Worm (Caenorhabditis elegans): ENCODE measurements around the gene hsp-12.2.
A peak's percentile ranks its signal among the peaks of the same experiment; 100 is the strongest.

hsp-12.2 gene

ce11 chrIII:8111347-8111746 lies 26.5 kb upstream of the hsp-12.2 start:
- no peak for TF ChIP-seq mdl-1 (tag; optimal IDR thresholded peaks at IDR 0.05)
- TF ChIP-seq alr-1 (tag; optimal IDR thresholded peaks at IDR 0.05): no peak
- TF ChIP-seq nhr-6 (tag; optimal IDR thresholded peaks at IDR 0.05): no peak
- no peak for TF ChIP-seq mbf-1 (tag; optimal IDR thresholded peaks at IDR 0.05)
- no peak for TF ChIP-seq zag-1 (tag; optimal IDR thresholded peaks at IDR 0.05)

- no peak for TF ChIP-seq peb-1 (tag; optimal IDR thresholded peaks at IDR 0.05)
- no peak for TF ChIP-seq ceh-16 (tag; optimal IDR thresholded peaks at IDR 0.05)
- no peak for TF ChIP-seq sma-3 (GFP tag; optimal IDR thresholded peaks at IDR 0.05)
- no peak for TF ChIP-seq nhr-25 (tag; optimal IDR thresholded peaks at IDR 0.05)
- TF ChIP-seq nhr-10 (tag; optimal IDR thresholded peaks at IDR 0.05): no peak
Observed at ce11 chrIII:8115877-8116276, 22.0 kb upstream of the hsp-12.2 start.

ce11 chrIII:8117155-8117554 lies 20.7 kb upstream of the hsp-12.2 start:
- no peak for TF ChIP-seq nhr-25 (tag; optimal IDR thresholded peaks at IDR 0.05)
- no peak for TF ChIP-seq snpc-4 (tag; optimal IDR thresholded peaks at IDR 0.05)
- TF ChIP-seq egl-27 (tag; optimal IDR thresholded peaks at IDR 0.05): no peak
- TF ChIP-seq lin-39 (tag; optimal IDR thresholded peaks at IDR 0.05): no peak

ce11 chrIII:8121132-8121531 lies 16.7 kb upstream of the hsp-12.2 start, which contains the start of gene gei-8:
TSS of gene gei-8 (minus strand) at chrIII:8121232.
- TF ChIP-seq Y55F3AM.14 (GFP tag; optimal IDR thresholded peaks at IDR 0.05): no peak
- TF ChIP-seq elt-3 (tag; optimal IDR thresholded peaks at IDR 0.05): no peak
- TF ChIP-seq mab-5 (tag; optimal IDR thresholded peaks at IDR 0.05): no peak
- TF ChIP-seq elt-1 (tag; optimal IDR thresholded peaks at IDR 0.05): no peak
- TF ChIP-seq lin-13 (GFP tag; optimal IDR thresholded peaks at IDR 0.05): no peak
- no peak for TF ChIP-seq peb-1 (tag; optimal IDR thresholded peaks at IDR 0.05)
- TF ChIP-seq nhr-23 (tag; optimal IDR thresholded peaks at IDR 0.05): no peak

ce11 chrIII:8121923-8122322 lies 16.0 kb upstream of the hsp-12.2 start:
- TF ChIP-seq lin-11 (tag; optimal IDR thresholded peaks at IDR 0.05): peak; percentile 12
- peak in 1 of 2 experiments; percentile 55 for TF ChIP-seq lsy-2 (tag; optimal IDR thresholded peaks at IDR 0.05)
- peak; percentile 63 for TF ChIP-seq nhr-21 (tag; optimal IDR thresholded peaks at IDR 0.05)
- TF ChIP-seq unc-55 (GFP tag; optimal IDR thresholded peaks at IDR 0.05): no peak

- no peak for TF ChIP-seq nhr-237 (tag; optimal IDR thresholded peaks at IDR 0.05)
- TF ChIP-seq aly-2 (tag; optimal IDR thresholded peaks at IDR 0.05): no peak
- peak; percentile 87 for TF ChIP-seq sma-9 (GFP tag; optimal IDR thresholded peaks at IDR 0.05)
- no peak for TF ChIP-seq sma-9 (tag; optimal IDR thresholded peaks at IDR 0.05)
- peak in 1 of 2 experiments; percentile 46 for TF ChIP-seq mdl-1 (tag; optimal IDR thresholded peaks at IDR 0.05)
- peak; percentile 82 for TF ChIP-seq lin-13 (GFP tag; optimal IDR thresholded peaks at IDR 0.05)
- TF ChIP-seq nhr-21 (tag; optimal IDR thresholded peaks at IDR 0.05): peak; percentile 72
- peak; percentile 90 for TF ChIP-seq crh-2 (tag; optimal IDR thresholded peaks at IDR 0.05)
- TF ChIP-seq F13H6.1 (tag; optimal IDR thresholded peaks at IDR 0.05): peak; percentile 80
- no peak for TF ChIP-seq nhr-77 (tag; optimal IDR thresholded peaks at IDR 0.05)
- peak; percentile 88 for TF ChIP-seq nhr-25 (tag; optimal IDR thresholded peaks at IDR 0.05)
- TF ChIP-seq ztf-11 (tag; optimal IDR thresholded peaks at IDR 0.05): no peak
- no peak for TF ChIP-seq unc-62 (GFP tag; optimal IDR thresholded peaks at IDR 0.05)
- TF ChIP-seq lin-39 (tag; optimal IDR thresholded peaks at IDR 0.05): no peak
- TF ChIP-seq lsy-2 (tag; optimal IDR thresholded peaks at IDR 0.05): peak; percentile 20 to 89
- peak; percentile 29 for TF ChIP-seq mab-5 (tag; optimal IDR thresholded peaks at IDR 0.05)
- no peak for TF ChIP-seq sma-3 (GFP tag; optimal IDR thresholded peaks at IDR 0.05)
- peak; percentile 83 for TF ChIP-seq unc-55 (GFP tag; optimal IDR thresholded peaks at IDR 0.05)
- peak; percentile 68 for TF ChIP-seq nhr-129 (tag; optimal IDR thresholded peaks at IDR 0.05)
- no peak for TF ChIP-seq nhr-11 (tag; optimal IDR thresholded peaks at IDR 0.05)
- TF ChIP-seq C34F6.9 (tag; optimal IDR thresholded peaks at IDR 0.05): peak; percentile 92
- no peak for TF ChIP-seq skn-1 (tag; optimal IDR thresholded peaks at IDR 0.05)
- TF ChIP-seq egl-27 (tag; optimal IDR thresholded peaks at IDR 0.05): peak; percentile 34
- TF ChIP-seq nhr-6 (tag; optimal IDR thresholded peaks at IDR 0.05): peak; percentile 50
- peak; percentile 86 for TF ChIP-seq fos-1 (tag; optimal IDR thresholded peaks at IDR 0.05)
- TF ChIP-seq ama-1 (optimal IDR thresholded peaks at IDR 0.05): no peak
- peak; percentile 37 for TF ChIP-seq gmeb-1 (tag; optimal IDR thresholded peaks at IDR 0.05)
- no peak for TF ChIP-seq nhr-12 (tag; optimal IDR thresholded peaks at IDR 0.05)
- no peak for TF ChIP-seq snpc-4 (tag; optimal IDR thresholded peaks at IDR 0.05)
- no peak for TF ChIP-seq sem-4 (tag; optimal IDR thresholded peaks at IDR 0.05)
- no peak for TF ChIP-seq lin-11 (tag; optimal IDR thresholded peaks at IDR 0.05)
Observed at ce11 chrIII:8124323-8124722, 13.6 kb upstream of the hsp-12.2 start.

All from whole organism, L2 larva.